Worm (Caenorhabditis elegans) whole organism, late embryonic: ENCODE data around the gene tag-267.
A peak's percentile ranks its signal among the peaks of the same experiment; 100 is the strongest.

ENCODE experiments used
- C38D4.7 ChIP-seq: fragments of 200-800 bp; sonication (Bioruptor generic); optimal IDR thresholded peaks from 2 replicates; lab custom pipeline; 2018; ENCODE audit warnings: mild to moderate bottlenecking, missing genetic modification characterization, moderate library complexity, missing compliant biosample characterization
- F13H6.1 ChIP-seq: sonication (generic microtip); optimal IDR thresholded peaks from 2 replicates; lab custom pipeline; 2016; ENCODE audit warnings: missing genetic modification characterization, missing compliant biosample characterization
- K02D7.2 ChIP-seq: sonication (generic microtip); optimal IDR thresholded peaks from 2 replicates; lab custom pipeline; 2017; ENCODE audit warnings: mild to moderate bottlenecking, missing genetic modification characterization, missing compliant biosample characterization
- K09A11.1 ChIP-seq: sonication (generic microtip); optimal IDR thresholded peaks from 2 replicates; lab custom pipeline; 2017; ENCODE audit warnings: antibody characterized with exemption, mild to moderate bottlenecking, missing genetic modification characterization, missing compliant biosample characterization; ENCODE audit not compliant: insufficient read depth
- T23F11.4 ChIP-seq: fragments of 200-800 bp; sonication (Bioruptor generic); optimal IDR thresholded peaks from 2 replicates; lab custom pipeline; 2018; ENCODE audit warnings: mild to moderate bottlenecking, missing genetic modification characterization, missing compliant biosample characterization
- Y22D7AL.16 ChIP-seq: sonication (generic microtip); optimal IDR thresholded peaks from 2 replicates; lab custom pipeline; 2016; ENCODE audit warnings: missing genetic modification characterization, missing compliant biosample characterization
- ahr-1 ChIP-seq: sonication (generic microtip); optimal IDR thresholded peaks from 2 replicates; lab custom pipeline; 2016; ENCODE audit warnings: missing genetic modification characterization, missing compliant biosample characterization
- ama-1 ChIP-seq: fragments of 150-350 bp; optimal IDR thresholded peaks from 2 replicates; lab custom pipeline; 2014
- ceh-19 ChIP-seq: fragments of 200-800 bp; sonication (Bioruptor generic); optimal IDR thresholded peaks from 2 replicates; lab custom pipeline; 2018; ENCODE audit warnings: mild to moderate bottlenecking, missing genetic modification characterization, missing compliant biosample characterization
- ceh-22 ChIP-seq: sonication (generic microtip); optimal IDR thresholded peaks from 2 replicates; lab custom pipeline; 2017; ENCODE audit warnings: missing biosample characterization, missing genetic modification characterization
- ceh-31 ChIP-seq: sonication (generic microtip); optimal IDR thresholded peaks from 2 replicates; lab custom pipeline; 2016; ENCODE audit warnings: missing genetic modification characterization, missing compliant biosample characterization
- ceh-34 ChIP-seq: sonication (generic microtip); optimal IDR thresholded peaks from 2 replicates; lab custom pipeline; 2016; ENCODE audit warnings: mild to moderate bottlenecking, missing genetic modification characterization, missing compliant biosample characterization
- ceh-9 ChIP-seq: sonication (generic microtip); optimal IDR thresholded peaks from 2 replicates; lab custom pipeline; 2016; ENCODE audit warnings: mild to moderate bottlenecking, missing genetic modification characterization, inconsistent platforms, missing compliant biosample characterization
- dve-1 ChIP-seq: sonication (generic microtip); optimal IDR thresholded peaks from 2 replicates; lab custom pipeline; 2017; ENCODE audit warnings: antibody characterized with exemption, mild to moderate bottlenecking, missing genetic modification characterization, missing compliant biosample characterization
- elt-4 ChIP-seq: sonication (generic microtip); optimal IDR thresholded peaks from 2 replicates; lab custom pipeline; 2016; ENCODE audit warnings: missing genetic modification characterization, missing compliant biosample characterization
- eyg-1 ChIP-seq: sonication (generic microtip); optimal IDR thresholded peaks from 2 replicates; lab custom pipeline; 2016; ENCODE audit warnings: missing genotype, missing genetic modification characterization, missing compliant biosample characterization
- fkh-10 ChIP-seq: fragments of 150-350 bp; optimal IDR thresholded peaks from 2 replicates; lab custom pipeline; 2014; ENCODE audit warnings: missing biosample characterization, missing genetic modification reagents, missing genetic modification characterization
- gmeb-2 ChIP-seq: sonication (generic microtip); optimal IDR thresholded peaks from 2 replicates; lab custom pipeline; 2016; ENCODE audit warnings: missing genetic modification characterization, inconsistent platforms, missing compliant biosample characterization
- hlh-15 ChIP-seq: sonication (generic microtip); optimal IDR thresholded peaks from 2 replicates; lab custom pipeline; 2016; ENCODE audit warnings: missing genetic modification characterization, missing compliant biosample characterization
- hlh-30 ChIP-seq: sonication (generic microtip); optimal IDR thresholded peaks from 2 replicates; lab custom pipeline; 2017; ENCODE audit warnings: antibody characterized with exemption, missing genetic modification characterization, missing compliant biosample characterization; ENCODE audit not compliant: insufficient read depth
- hlh-6 ChIP-seq: sonication (generic microtip); optimal IDR thresholded peaks from 2 replicates; lab custom pipeline; 2016; ENCODE audit warnings: missing genotype, missing genetic modification characterization, missing compliant biosample characterization
- hlh-8 ChIP-seq: sonication (generic microtip); optimal IDR thresholded peaks from 2 replicates; lab custom pipeline; 2016; ENCODE audit warnings: missing genotype, missing genetic modification characterization, missing compliant biosample characterization
- lin-11 ChIP-seq: fragments of 200-800 bp; sonication (Bioruptor generic); optimal IDR thresholded peaks from 2 replicates; lab custom pipeline; 2018; ENCODE audit warnings: mild to moderate bottlenecking, missing genetic modification characterization, missing compliant biosample characterization
- madf-2 ChIP-seq: sonication (generic microtip); optimal IDR thresholded peaks from 2 replicates; lab custom pipeline; 2017; ENCODE audit warnings: missing genetic modification characterization, missing compliant biosample characterization
- nfya-1 ChIP-seq: sonication (generic microtip); optimal IDR thresholded peaks from 2 replicates; lab custom pipeline; 2017; ENCODE audit warnings: missing genetic modification characterization, mild to moderate bottlenecking, missing compliant biosample characterization, antibody characterized with exemption, moderate library complexity
- nhr-11 ChIP-seq: fragments of 150-350 bp; optimal IDR thresholded peaks from 2 replicates; lab custom pipeline; 2014; ENCODE audit warnings: missing biosample characterization, missing genetic modification characterization
- npax-4 ChIP-seq: sonication (generic microtip); optimal IDR thresholded peaks from 2 replicates; lab custom pipeline; 2016; ENCODE audit warnings: missing genetic modification characterization, missing compliant biosample characterization
- odd-2 ChIP-seq: sonication (generic microtip); optimal IDR thresholded peaks from 2 replicates; lab custom pipeline; 2017; ENCODE audit warnings: antibody characterized with exemption, mild to moderate bottlenecking, missing genetic modification characterization, missing compliant biosample characterization
- pag-3 ChIP-seq: sonication (generic microtip); optimal IDR thresholded peaks from 2 replicates; lab custom pipeline; 2016; ENCODE audit warnings: missing compliant biosample characterization, missing genetic modification characterization, borderline replicate concordance
- pat-9 ChIP-seq: fragments of 200-800 bp; sonication (Bioruptor generic); optimal IDR thresholded peaks from 2 replicates; lab custom pipeline; 2018; ENCODE audit warnings: mild to moderate bottlenecking, missing genetic modification characterization, moderate library complexity, missing compliant biosample characterization
- pqm-1 ChIP-seq: sonication (generic microtip); optimal IDR thresholded peaks from 2 replicates; lab custom pipeline; 2016; ENCODE audit warnings: missing genetic modification characterization, missing compliant biosample characterization
- ref-2 ChIP-seq: sonication (generic microtip); optimal IDR thresholded peaks from 2 replicates; lab custom pipeline; 2016; ENCODE audit warnings: missing genetic modification characterization, missing compliant biosample characterization
- sdc-2 ChIP-seq: sonication (generic microtip); optimal IDR thresholded peaks from 2 replicates; lab custom pipeline; 2016; ENCODE audit warnings: missing genotype, missing genetic modification characterization, missing compliant biosample characterization
- sox-2 ChIP-seq: fragments of 200-800 bp; sonication (Bioruptor generic); IDR thresholded peaks from 2 replicates; pipeline ENCODE4 v1.3.6; 2022; ENCODE audit warnings: missing genetic modification reagents, missing genetic modification characterization, missing compliant biosample characterization
- tbx-2 ChIP-seq: sonication (generic microtip); optimal IDR thresholded peaks from 2 replicates; lab custom pipeline; 2016; ENCODE audit warnings: missing genetic modification characterization, missing compliant biosample characterization
- tbx-7 ChIP-seq: sonication (generic microtip); optimal IDR thresholded peaks from 2 replicates; lab custom pipeline; 2016; ENCODE audit warnings: missing genotype, missing genetic modification characterization, missing compliant biosample characterization
- ttx-3 ChIP-seq: sonication (generic microtip); optimal IDR thresholded peaks from 2 replicates; lab custom pipeline; 2016; ENCODE audit warnings: missing genetic modification reagents, missing genetic modification characterization, missing compliant biosample characterization
- unc-42 ChIP-seq: sonication (generic microtip); optimal IDR thresholded peaks from 2 replicates; lab custom pipeline; 2016; ENCODE audit warnings: missing genotype, missing genetic modification characterization, missing compliant biosample characterization
- ztf-16 ChIP-seq: sonication (generic microtip); optimal IDR thresholded peaks from 2 replicates; lab custom pipeline; 2017; ENCODE audit warnings: missing genetic modification characterization, missing compliant biosample characterization

Gene tag-267

DNA sequence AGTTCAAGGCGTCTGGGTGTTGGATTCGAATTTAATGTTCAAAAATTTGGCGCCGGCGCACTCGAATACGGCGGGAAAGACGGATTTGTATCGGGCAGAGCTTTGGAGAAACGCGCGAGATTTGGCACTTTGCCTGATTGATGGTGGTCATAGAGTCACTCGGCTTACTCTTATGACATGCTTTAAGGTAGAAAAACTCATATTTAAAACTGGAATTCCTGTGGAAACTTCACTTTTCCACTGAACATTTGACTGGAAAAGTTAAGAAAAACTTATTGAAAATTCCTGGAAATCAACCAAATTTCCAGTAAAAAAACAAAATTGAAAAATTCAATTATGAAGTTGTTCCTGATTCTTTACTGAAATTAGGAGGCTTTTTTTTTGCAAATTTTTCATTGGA is 4.1 kb downstream of the tag-267 start:
- TF ChIP-seq hlh-6 (tag; lab: Kevin White, UChicago): no peak
- TF ChIP-seq ceh-9: no peak
- no peak for TF ChIP-seq ceh-31
- no peak for TF ChIP-seq ref-2 (tag; lab: Kevin White, UChicago)
- no peak for TF ChIP-seq madf-2 (tag; lab: Kevin White, UChicago)
- TF ChIP-seq ceh-34: no peak
- no peak for TF ChIP-seq elt-4 (tag; lab: Kevin White, UChicago)
- TF ChIP-seq gmeb-2 (tag; lab: Kevin White, UChicago): no peak
- no peak for TF ChIP-seq sox-2
- TF ChIP-seq F13H6.1 (tag; lab: Kevin White, UChicago): no peak
- TF ChIP-seq hlh-15 (tag; lab: Kevin White, UChicago): no peak
- no peak for TF ChIP-seq unc-42 (tag; lab: Kevin White, UChicago)
- no peak for TF ChIP-seq npax-4 (tag; lab: Kevin White, UChicago)
- no peak for TF ChIP-seq sdc-2
- no peak for TF ChIP-seq pqm-1 (tag; lab: Kevin White, UChicago)
- TF ChIP-seq tbx-7 (tag; lab: Kevin White, UChicago): no peak
- TF ChIP-seq pag-3 (tag; lab: Kevin White, UChicago): no peak
- no peak for TF ChIP-seq dve-1 (tag; lab: Kevin White, UChicago)

DNA sequence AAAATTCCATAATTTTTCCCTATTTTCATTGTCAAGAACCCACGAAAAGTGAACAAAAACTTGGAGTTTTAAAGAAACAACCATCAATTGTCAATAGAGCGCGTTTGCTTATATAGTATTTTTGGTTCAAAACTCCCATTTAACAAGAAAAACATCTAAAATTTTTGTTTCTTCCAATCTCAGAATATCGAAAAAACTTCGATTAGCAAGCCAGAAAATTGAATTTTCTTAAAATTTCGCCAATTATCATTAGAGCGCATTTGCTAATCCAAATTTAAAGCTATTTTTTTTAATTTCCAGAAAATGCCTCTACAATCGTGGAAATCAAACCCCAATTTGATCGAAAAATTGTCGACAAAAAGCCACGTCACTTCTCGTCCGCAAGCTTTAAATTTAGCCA is 5.9 kb downstream of the tag-267 start, which contains the start of gene orai-1:
Gene orai-1, plus strand, starts transcription at position 301 of the 400 bp plus-strand sequence.
- TF ChIP-seq ceh-19 (GFP tag; lab: Kevin White, UChicago): no peak
- no peak for TF ChIP-seq lin-11 (tag; lab: Kevin White, UChicago)
- TF ChIP-seq K09A11.1 (tag; lab: Kevin White, UChicago): no peak
- TF ChIP-seq hlh-30 (tag; lab: Kevin White, UChicago): no peak
- no peak for TF ChIP-seq elt-4 (tag; lab: Kevin White, UChicago)
- TF ChIP-seq hlh-6 (tag; lab: Kevin White, UChicago): no peak
- TF ChIP-seq Y22D7AL.16: no peak
- TF ChIP-seq pat-9: no peak
- no peak for TF ChIP-seq fkh-10 (GFP tag; lab: Kevin White, UChicago)
- no peak for TF ChIP-seq hlh-8 (tag; lab: Kevin White, UChicago)
- TF ChIP-seq ttx-3 (tag; lab: Kevin White, UChicago): no peak
- TF ChIP-seq odd-2: no peak
- no peak for TF ChIP-seq F13H6.1 (tag; lab: Kevin White, UChicago)
- TF ChIP-seq ceh-22: no peak
- TF ChIP-seq ztf-16 (tag; lab: Kevin White, UChicago): no peak

ce11 chrIII:647248-647647 is 6.7 kb downstream of the tag-267 start:
- TF ChIP-seq nhr-11 (tag; lab: Kevin White, UChicago) (no peak), tbx-2 (tag; lab: Kevin White, UChicago) (peak; percentile 22), nfya-1 (tag; lab: Kevin White, UChicago) (no peak), T23F11.4 (GFP tag; lab: Kevin White, UChicago) (no peak), eyg-1 (tag; lab: Kevin White, UChicago) (peak; percentile 5), ztf-16 (tag; lab: Kevin White, UChicago) (no peak), sdc-2 (no peak), C38D4.7 (GFP tag; lab: Kevin White, UChicago) (no peak), K02D7.2 (tag; lab: Kevin White, UChicago) (no peak), ceh-31 (peak; percentile 5), ceh-34 (peak; percentile 2), ama-1 (lab: Kevin White, UChicago) (no peak), sox-2 (no peak), ahr-1 (tag; lab: Kevin White, UChicago) (no peak)
